Fruit fly (Drosophila melanogaster) whole organism, embryonic: ENCODE data around the gene mst.
A peak's percentile ranks its signal among the peaks of the same experiment; 100 is the strongest.

Experiments used
- BtbVII ChIP-seq: fragments of 200-800 bp; sonication (Bioruptor generic); optimal IDR thresholded peaks from 3 replicates; lab custom pipeline; 2017; ENCODE audit warnings: missing biosample characterization, mild to moderate bottlenecking, missing genetic modification characterization
- CG11085 ChIP-seq: fragments of 200-800 bp; sonication (Bioruptor generic); IDR thresholded peaks from 2 replicates; pipeline ENCODE4 v1.3.6; 2022; ENCODE audit warnings: missing biosample characterization, missing genetic modification characterization
- CG11456 ChIP-seq: fragments of 200-800 bp; sonication (Bioruptor generic); IDR thresholded peaks from 3 replicates; pipeline ENCODE4 v1.3.6; 2022; ENCODE audit warnings: missing biosample characterization, missing genetic modification characterization
- CG13123 ChIP-seq: fragments of 200-800 bp; sonication (Bioruptor generic); optimal IDR thresholded peaks from 2 replicates; lab custom pipeline; 2016; ENCODE audit warnings: missing biosample characterization, missing genetic modification characterization
- CG13424 ChIP-seq: fragments of 200-800 bp; sonication (Bioruptor generic); optimal IDR thresholded peaks from 2 replicates; lab custom pipeline; 2019; ENCODE audit warnings: missing biosample characterization, mild to moderate bottlenecking, missing genetic modification characterization, moderate library complexity
- CG14441 ChIP-seq: fragments of 200-800 bp; sonication (Bioruptor generic); IDR thresholded peaks from 2 replicates; pipeline ENCODE4 v1.3.6; 2022; ENCODE audit warnings: missing biosample characterization, missing genetic modification characterization
- CG16863 ChIP-seq: fragments of 200-800 bp; sonication (Bioruptor generic); optimal IDR thresholded peaks from 3 replicates; lab custom pipeline; 2016; ENCODE audit warnings: missing biosample characterization, missing genetic modification characterization
- CG2712 ChIP-seq: fragments of 200-800 bp; optimal IDR thresholded peaks from 3 replicates; lab custom pipeline; 2019; ENCODE audit warnings: missing biosample characterization, mild to moderate bottlenecking, missing genetic modification characterization, moderate library complexity
- CG2875 ChIP-seq: fragments of 200-800 bp; sonication (Bioruptor generic); optimal IDR thresholded peaks from 2 replicates; lab custom pipeline; 2017; ENCODE audit warnings: missing biosample characterization, mild to moderate bottlenecking, missing genetic modification characterization, missing genetic modification reagents
- CG3065 ChIP-seq: fragments of 200-800 bp; sonication (Bioruptor generic); optimal IDR thresholded peaks from 2 replicates; lab custom pipeline; 2016; ENCODE audit warnings: missing biosample characterization, missing genetic modification characterization
- CG31224 ChIP-seq: fragments of 200-800 bp; sonication (Bioruptor generic); IDR thresholded peaks from 2 replicates; pipeline ENCODE4 v1.3.6; 2022; ENCODE audit warnings: missing biosample characterization, missing genetic modification characterization
- CG32767 ChIP-seq: fragments of 200-800 bp; sonication (Bioruptor generic); IDR thresholded peaks from 2 replicates; pipeline ENCODE4 v1.3.6; 2022; ENCODE audit warnings: missing biosample characterization, missing genetic modification characterization
- CG4730 ChIP-seq: fragments of 200-800 bp; sonication (Bioruptor generic); IDR thresholded peaks from 2 replicates; pipeline ENCODE4 v1.3.6; 2022; ENCODE audit warnings: missing biosample characterization, missing genetic modification characterization
- CG5245 ChIP-seq: fragments of 200-800 bp; sonication (Bioruptor generic); optimal IDR thresholded peaks from 3 replicates; lab custom pipeline; 2016; ENCODE audit warnings: missing biosample characterization, missing genetic modification characterization
- CG7372 ChIP-seq: fragments of 200-800 bp; sonication (Bioruptor generic); IDR thresholded peaks from 2 replicates; pipeline ENCODE4 v1.3.6; 2022; ENCODE audit warnings: missing biosample characterization, missing genetic modification characterization
- CG7556 ChIP-seq: fragments of 200-800 bp; sonication (Bioruptor generic); optimal IDR thresholded peaks from 2 replicates; lab custom pipeline; 2017; ENCODE audit warnings: missing biosample characterization, mild to moderate bottlenecking, missing genetic modification characterization
- CG8924 ChIP-seq: fragments of 200-800 bp; optimal IDR thresholded peaks from 3 replicates; lab custom pipeline; 2019; ENCODE audit warnings: missing biosample characterization, mild to moderate bottlenecking, missing genetic modification characterization, moderate library complexity
- CG9797 ChIP-seq: fragments of 200-800 bp; sonication (Bioruptor generic); optimal IDR thresholded peaks from 3 replicates; lab custom pipeline; 2018; ENCODE audit warnings: missing biosample characterization, mild to moderate bottlenecking, missing genetic modification characterization
- Fer1 ChIP-seq: fragments of 200-800 bp; sonication (Bioruptor generic); optimal IDR thresholded peaks from 2 replicates; lab custom pipeline; 2017; ENCODE audit warnings: missing biosample characterization, mild to moderate bottlenecking, missing genetic modification characterization
- GATAe ChIP-seq: fragments of 200-800 bp; sonication (Bioruptor generic); conservative IDR thresholded peaks from 2 replicates; pipeline ENCODE4 v1.3.6; 2022; ENCODE audit warnings: missing biosample characterization, missing genetic modification characterization
- MESR4 ChIP-seq: fragments of 200-800 bp; sonication (Bioruptor generic); optimal IDR thresholded peaks from 2 replicates; lab custom pipeline; 2018; ENCODE audit warnings: missing biosample characterization, mild to moderate bottlenecking, missing genetic modification characterization, moderate library complexity
- Nf-YC ChIP-seq: fragments of 200-800 bp; optimal IDR thresholded peaks from 3 replicates; lab custom pipeline; 2019; ENCODE audit warnings: missing biosample characterization, mild to moderate bottlenecking, missing genetic modification characterization, moderate library complexity
- PHDP ChIP-seq: fragments of 200-800 bp; sonication (Bioruptor generic); optimal IDR thresholded peaks from 3 replicates; lab custom pipeline; 2018; ENCODE audit warnings: missing biosample characterization, mild to moderate bottlenecking, missing genetic modification characterization, moderate library complexity
- Pdp1 ChIP-seq, 2 experiments: fragments of 200-800 bp; sonication (Bioruptor generic); optimal IDR thresholded peaks; 3 replicates each; lab custom pipeline; 2016; ENCODE audit warnings: missing biosample characterization in 2 of 2, missing genetic modification characterization in 2 of 2, mild to moderate bottlenecking in 1 of 2, moderate library complexity in 1 of 2
- Sin3A ChIP-seq: fragments of >200 bp; optimal IDR thresholded peaks from 2 replicates; lab custom pipeline; 2018
- Sox102F ChIP-seq: fragments of 200-800 bp; sonication (Bioruptor generic); optimal IDR thresholded peaks from 2 replicates; lab custom pipeline; 2018; ENCODE audit warnings: missing biosample characterization, mild to moderate bottlenecking, missing genetic modification characterization, moderate library complexity
- TFAM ChIP-seq: fragments of 200-800 bp; sonication (Bioruptor generic); optimal IDR thresholded peaks from 2 replicates; lab custom pipeline; 2017; ENCODE audit warnings: missing biosample characterization, missing genetic modification characterization, inconsistent platforms
- Xrp1 ChIP-seq: fragments of 200-800 bp; sonication (Bioruptor generic); IDR thresholded peaks from 2 replicates; pipeline ENCODE4 v1.3.6; 2022; ENCODE audit warnings: missing biosample characterization, missing genetic modification characterization
- amos ChIP-seq: fragments of 200-800 bp; sonication (Bioruptor generic); IDR thresholded peaks from 2 replicates; pipeline ENCODE4 v1.3.6; 2022; ENCODE audit warnings: missing biosample characterization, missing genetic modification characterization; ENCODE audit not compliant: partially characterized antibody
- aop ChIP-seq: fragments of 200-800 bp; sonication (Bioruptor generic); IDR thresholded peaks from 2 replicates; pipeline ENCODE4 v1.3.6; 2022; ENCODE audit warnings: missing biosample characterization, missing genetic modification characterization
- ap ChIP-seq: fragments of 200-800 bp; sonication (Bioruptor generic); IDR thresholded peaks from 2 replicates; pipeline ENCODE4 v1.3.6; 2022; ENCODE audit warnings: missing biosample characterization, missing genetic modification characterization
- br ChIP-seq: fragments of >200 bp; optimal IDR thresholded peaks from 2 replicates; lab custom pipeline; 2017
- bsh ChIP-seq, 2 experiments: fragments of 200-800 bp; sonication (Bioruptor generic); optimal IDR thresholded peaks; 2 replicates each; lab custom pipeline; 2017 to 2018; ENCODE audit warnings: mild to moderate bottlenecking in 2 of 2, missing biosample characterization in 2 of 2, missing genetic modification characterization in 2 of 2, moderate library complexity in 1 of 2
- chif ChIP-seq, 2 experiments: fragments of 200-800 bp; sonication (Bioruptor generic); optimal IDR thresholded peaks; 3 replicates each; lab custom pipeline; 2016; ENCODE audit warnings: missing biosample characterization in 2 of 2, missing genetic modification characterization in 2 of 2
- ci ChIP-seq: fragments of 200-800 bp; sonication (Bioruptor generic); IDR thresholded peaks from 3 replicates; pipeline ENCODE4 v1.3.6; 2022; ENCODE audit warnings: missing biosample characterization, missing genetic modification characterization
- crp ChIP-seq, 2 experiments: fragments of 200-800 bp; sonication (Bioruptor generic); optimal IDR thresholded peaks; 2 replicates in 1 of 2; 3 replicates in 1 of 2; lab custom pipeline; 2017; ENCODE audit warnings: missing biosample characterization in 2 of 2, missing genetic modification characterization in 2 of 2, mild to moderate bottlenecking in 1 of 2, moderate library complexity in 1 of 2
- cwo ChIP-seq: fragments of 200-800 bp; sonication (Bioruptor generic); optimal IDR thresholded peaks from 3 replicates; lab custom pipeline; 2017; ENCODE audit warnings: missing biosample characterization, missing genetic modification characterization, mild to moderate bottlenecking, moderate library complexity, missing genetic modification reagents
- dmrt99B ChIP-seq: fragments of 200-800 bp; sonication (Bioruptor generic); optimal IDR thresholded peaks from 2 replicates; lab custom pipeline; 2018; ENCODE audit warnings: missing biosample characterization, mild to moderate bottlenecking, missing genetic modification characterization, moderate library complexity
- en ChIP-seq: fragments of 200-800 bp; sonication (Bioruptor generic); optimal IDR thresholded peaks from 2 replicates; lab custom pipeline; 2016; ENCODE audit warnings: missing biosample characterization, missing genetic modification characterization
- fu2 ChIP-seq: fragments of 200-800 bp; sonication (Bioruptor generic); optimal IDR thresholded peaks from 2 replicates; lab custom pipeline; 2016; ENCODE audit warnings: missing biosample characterization, missing genetic modification characterization
- ind ChIP-seq: fragments of 200-800 bp; sonication (Bioruptor generic); optimal IDR thresholded peaks from 3 replicates; lab custom pipeline; 2016; ENCODE audit warnings: missing biosample characterization, missing genetic modification characterization
- kni ChIP-seq: fragments of 200-800 bp; sonication (Bioruptor generic); optimal IDR thresholded peaks from 3 replicates; lab custom pipeline; 2017; ENCODE audit warnings: mild to moderate bottlenecking, missing biosample characterization, missing genetic modification reagents, missing genetic modification characterization
- lilli ChIP-seq: fragments of 200-800 bp; sonication (Bioruptor generic); optimal IDR thresholded peaks from 3 replicates; lab custom pipeline; 2016; ENCODE audit warnings: missing biosample characterization, missing genetic modification characterization
- p53 ChIP-seq: fragments of 200-800 bp; sonication (Bioruptor generic); optimal IDR thresholded peaks from 2 replicates; lab custom pipeline; 2016; ENCODE audit warnings: missing biosample characterization, missing genetic modification characterization
- pb ChIP-seq: fragments of 200-800 bp; sonication (Bioruptor generic); optimal IDR thresholded peaks from 3 replicates; lab custom pipeline; 2016; ENCODE audit warnings: missing biosample characterization, missing genetic modification characterization
- pfk ChIP-seq: fragments of 200-800 bp; sonication (Bioruptor generic); optimal IDR thresholded peaks from 2 replicates; lab custom pipeline; 2018; ENCODE audit warnings: missing biosample characterization, mild to moderate bottlenecking, missing genetic modification characterization, moderate library complexity
- row ChIP-seq: fragments of 200-800 bp; sonication (Bioruptor generic); IDR thresholded peaks from 3 replicates; pipeline ENCODE4 v1.3.6; 2022; ENCODE audit warnings: missing biosample characterization, missing genetic modification characterization
- sens ChIP-seq: fragments of 200-800 bp; sonication (Bioruptor generic); peaks from one replicate; lab custom pipeline; 2016; ENCODE audit warnings: missing biosample characterization, missing genetic modification characterization
- sr ChIP-seq: fragments of 200-800 bp; sonication (Bioruptor generic); IDR thresholded peaks from 3 replicates; pipeline ENCODE4 v1.3.6; 2022; ENCODE audit warnings: missing biosample characterization, missing genetic modification characterization
- tx ChIP-seq: fragments of 200-800 bp; sonication (Bioruptor generic); optimal IDR thresholded peaks from 2 replicates; lab custom pipeline; 2016; ENCODE audit warnings: missing biosample characterization, missing genetic modification characterization
- z ChIP-seq: fragments of 200-800 bp; sonication (Bioruptor generic); IDR thresholded peaks from 3 replicates; pipeline ENCODE4 v1.3.6; 2022; ENCODE audit warnings: missing biosample characterization, missing genetic modification characterization

Gene mst

dm6 chrX:21339476-21339931 lies 49.3 kb upstream of the mst start, which contains the start of the genes tty and fliI (continued):
- peak in 1 of 2 experiments; percentile 56 for TF ChIP-seq crp (GFP tag; optimal IDR thresholded peaks at IDR 0.05; lab: Kevin White, UChicago)
- TF ChIP-seq CG13424 (tag; lab: Kevin White, UChicago) = peak; percentile 68
- peak; percentile 90 for TF ChIP-seq CG9797 (GFP tag; lab: Kevin White, UChicago)
- TF ChIP-seq CG14441 (GFP tag; lab: Robert Waterston, UW) = peak; percentile 94
- 0 out of 3 replicates have a peak, but pooled peaks have one; percentile 28 for TF ChIP-seq z (GFP tag; lab: Robert Waterston, UW)
- TF ChIP-seq sens (GFP tag; lab: Kevin White, UChicago) = peak; percentile 97
- peak; percentile 41 for TF ChIP-seq amos (GFP tag; lab: Robert Waterston, UW)
- TF ChIP-seq pb (GFP tag; lab: Kevin White, UChicago) = peak; percentile 75
- peak; percentile 86 for TF ChIP-seq CG31224 (GFP tag; lab: Robert Waterston, UW)
- no peak for TF ChIP-seq TFAM (GFP tag; lab: Kevin White, UChicago)
- peak; percentile 50 for TF ChIP-seq en (GFP tag; lab: Kevin White, UChicago)
- TF ChIP-seq CG11085 (GFP tag; lab: Robert Waterston, UW) = peak; percentile 83
- peak; percentile 60 for TF ChIP-seq cwo (GFP tag; lab: Kevin White, UChicago)
- TF ChIP-seq Fer1 (GFP tag; lab: Kevin White, UChicago) = peak; percentile 61
- TF ChIP-seq CG2712 = peak; percentile 77
- TF ChIP-seq CG5245 = peak; percentile 62
- TF ChIP-seq BtbVII (GFP tag; lab: Kevin White, UChicago) = peak; percentile 20
- peak; percentile 80 for TF ChIP-seq Sox102F (GFP tag; lab: Kevin White, UChicago)
- peak; percentile 71 for TF ChIP-seq PHDP (tag; lab: Kevin White, UChicago)
- TF ChIP-seq tx (GFP tag; lab: Kevin White, UChicago) = peak; percentile 87
- TF ChIP-seq CG16863 = peak; percentile 82
- TF ChIP-seq Sin3A (lab: Kevin White, UChicago) = peak; percentile 73
- peak; percentile 70 for TF ChIP-seq MESR4 (GFP tag; lab: Kevin White, UChicago)
- TF ChIP-seq p53 = peak; percentile 48
- peak; percentile 22 for TF ChIP-seq Nf-YC (tag; lab: Kevin White, UChicago)
- peak; percentile 57 for TF ChIP-seq CG8924
- peak; percentile 60; the same call in 1 of the 2 replicates for TF ChIP-seq aop (GFP tag; lab: Robert Waterston, UW)
- TF ChIP-seq row = peak; percentile 91
- TF ChIP-seq CG11456 = peak; percentile 92
- peak; percentile 87 for TF ChIP-seq CG4730 (GFP tag; lab: Robert Waterston, UW)
- TF ChIP-seq GATAe (GFP tag; lab: Robert Waterston, UW) = peak; percentile 45; the same call in 1 of the 2 replicates
- TF ChIP-seq br (lab: Kevin White, UChicago) = no peak
- TF ChIP-seq CG13123 = peak; percentile 60
- peak; percentile 76 for TF ChIP-seq fu2 (GFP tag; lab: Kevin White, UChicago)
- peak; percentile 85 to 89 for TF ChIP-seq Pdp1 (GFP tag; optimal IDR thresholded peaks at IDR 0.05; lab: Kevin White, UChicago)
- peak; percentile 83 for TF ChIP-seq CG7372 (GFP tag; lab: Robert Waterston, UW)
- no peak for TF ChIP-seq kni (GFP tag; lab: Kevin White, UChicago)
- peak; percentile 40 for TF ChIP-seq CG7556
- peak; percentile 85 for TF ChIP-seq ind (GFP tag; lab: Kevin White, UChicago)
- peak; percentile 91 for TF ChIP-seq lilli (GFP tag; lab: Kevin White, UChicago)
- TF ChIP-seq dmrt99B (tag; lab: Kevin White, UChicago) = peak; percentile 80
- peak; percentile 52; the same call in 1 of the 3 replicates for TF ChIP-seq sr (GFP tag; lab: Robert Waterston, UW)
- TF ChIP-seq CG2875 (GFP tag; lab: Kevin White, UChicago) = peak; percentile 43
- TF ChIP-seq ci = peak; percentile 95
- TF ChIP-seq pfk (GFP tag; lab: Kevin White, UChicago) = peak; percentile 33
- peak; percentile 74 to 82 for TF ChIP-seq chif (GFP tag; optimal IDR thresholded peaks at IDR 0.05; lab: Kevin White, UChicago)
- TF ChIP-seq bsh (GFP tag; optimal IDR thresholded peaks at IDR 0.05; lab: Kevin White, UChicago) = peak; percentile 75 to 96
- TF ChIP-seq CG3065 (GFP tag; lab: Kevin White, UChicago) = peak; percentile 63
- TF ChIP-seq CG32767 = peak; percentile 74
- TF ChIP-seq Xrp1 = peak; percentile 87
- TF ChIP-seq ap = peak; percentile 88
